Worm (Caenorhabditis elegans) whole organism, L4 larva: ENCODE results near the gene F09F7.6.
A peak's percentile ranks its signal among the peaks of the same experiment; 100 is the strongest.

ENCODE experiments used
- T20F7.1 ChIP-seq: fragments of 200-800 bp; sonication (Bioruptor generic); optimal IDR thresholded peaks from 2 replicates; lab custom pipeline; 2018; ENCODE audit warnings: mild to moderate bottlenecking, missing genetic modification characterization, missing compliant biosample characterization
- Y75B8A.6 ChIP-seq: fragments of 200-800 bp; sonication (Bioruptor generic); IDR thresholded peaks from 2 replicates; pipeline ENCODE4 v1.3.6; 2022; ENCODE audit warnings: missing genetic modification reagents, missing genetic modification characterization, missing compliant biosample characterization
- aha-1 ChIP-seq: fragments of 150-350 bp; peaks from one replicate; lab custom pipeline; 2014; ENCODE audit warnings: missing biosample characterization, missing genetic modification characterization
- aly-2 ChIP-seq: sonication (generic microtip); optimal IDR thresholded peaks from 2 replicates; lab custom pipeline; 2018; ENCODE audit warnings: missing biosample characterization, missing genetic modification characterization
- ama-1 ChIP-seq: fragments of 150-350 bp; optimal IDR thresholded peaks from 2 replicates; lab custom pipeline; 2014; ENCODE audit warnings: inconsistent platforms, mixed read lengths
- attf-4 ChIP-seq: sonication (generic microtip); optimal IDR thresholded peaks from 3 replicates; lab custom pipeline; 2017; ENCODE audit warnings: missing biosample characterization, missing genetic modification characterization
- ceh-20 ChIP-seq: fragments of 200-800 bp; sonication (Bioruptor generic); IDR thresholded peaks from 2 replicates; pipeline ENCODE4 v1.3.6; 2022; ENCODE audit warnings: missing genetic modification reagents, missing genetic modification characterization, missing compliant biosample characterization
- ceh-32 ChIP-seq: sonication (generic microtip); optimal IDR thresholded peaks from 2 replicates; lab custom pipeline; 2016; ENCODE audit warnings: mild to moderate bottlenecking, missing genetic modification characterization, missing compliant biosample characterization; ENCODE audit not compliant: poor library complexity
- daf-12 ChIP-seq: fragments of 150-350 bp; optimal IDR thresholded peaks from 2 replicates; lab custom pipeline; 2014; ENCODE audit warnings: missing biosample characterization, missing genetic modification reagents, missing genetic modification characterization
- daf-16 ChIP-seq, 3 experiments: sonication (generic microtip); optimal IDR thresholded peaks; 2 replicates each; lab custom pipeline; 2016 to 2017; ENCODE audit warnings: missing genetic modification characterization in 3 of 3, missing genetic modification reagents in 3 of 3, mild to moderate bottlenecking in 2 of 3, missing compliant biosample characterization in 2 of 3, missing biosample characterization in 1 of 3, moderate library complexity in 1 of 3
- dmd-6 ChIP-seq: fragments of 200-800 bp; sonication (Bioruptor generic); IDR thresholded peaks from 2 replicates; pipeline ENCODE4 v1.3.6; 2022; ENCODE audit warnings: missing genetic modification reagents, missing genetic modification characterization, missing compliant biosample characterization
- dmd-9 ChIP-seq: fragments of 200-800 bp; sonication (Bioruptor generic); IDR thresholded peaks from 2 replicates; pipeline ENCODE4 v1.3.6; 2022; ENCODE audit warnings: missing genetic modification reagents, missing genetic modification characterization, missing compliant biosample characterization
- dve-1 ChIP-seq: sonication (generic microtip); optimal IDR thresholded peaks from 2 replicates; lab custom pipeline; 2017; ENCODE audit warnings: antibody characterized with exemption, mild to moderate bottlenecking, missing genetic modification characterization, missing compliant biosample characterization; ENCODE audit not compliant: insufficient read depth
- egl-43 ChIP-seq: fragments of 200-800 bp; sonication (Bioruptor generic); IDR thresholded peaks from 2 replicates; pipeline ENCODE4 v1.3.6; 2022; ENCODE audit warnings: missing genetic modification reagents, missing genetic modification characterization, missing compliant biosample characterization
- hif-1 ChIP-seq, 2 experiments: sonication (generic microtip); optimal IDR thresholded peaks; 2 replicates each; lab custom pipeline; 2016 to 2017; ENCODE audit warnings: missing compliant biosample characterization in 2 of 2, missing genetic modification characterization in 2 of 2, missing genetic modification reagents in 2 of 2, missing genotype in 2 of 2, mild to moderate bottlenecking in 1 of 2
- hlh-11 ChIP-seq: fragments of 200-800 bp; sonication (Bioruptor generic); optimal IDR thresholded peaks from 2 replicates; lab custom pipeline; 2018; ENCODE audit warnings: mild to moderate bottlenecking, missing genetic modification characterization, missing compliant biosample characterization
- hlh-30 ChIP-seq: sonication (generic microtip); optimal IDR thresholded peaks from 2 replicates; lab custom pipeline; 2017; ENCODE audit warnings: antibody characterized with exemption, mild to moderate bottlenecking, missing genetic modification characterization, missing compliant biosample characterization; ENCODE audit not compliant: insufficient read depth
- lsy-2 ChIP-seq, 2 experiments: fragments of 150-350 bp in 1 of 2; sonication (generic microtip) in 1 of 2; optimal IDR thresholded peaks; 2 replicates each; lab custom pipeline; 2014 to 2017; ENCODE audit warnings: missing biosample characterization in 2 of 2, missing genetic modification characterization in 2 of 2
- madf-5 ChIP-seq, 2 experiments: fragments of 200-800 bp; sonication (Bioruptor generic); IDR thresholded peaks; 2 replicates each; pipeline ENCODE4 v1.3.6; 2022; ENCODE audit warnings: missing compliant biosample characterization in 2 of 2, missing genetic modification characterization in 2 of 2
- mdl-1 ChIP-seq, 2 experiments: fragments of 150-350 bp in 1 of 2; sonication (generic microtip) in 1 of 2; optimal IDR thresholded peaks; 2 replicates each; lab custom pipeline; 2014 to 2017; ENCODE audit warnings: missing biosample characterization in 2 of 2, missing genetic modification characterization in 2 of 2
- mep-1 ChIP-seq: fragments of 150-350 bp; sonication (generic microtip); optimal IDR thresholded peaks from 3 replicates; lab custom pipeline; 2014; ENCODE audit warnings: missing biosample characterization, missing genetic modification characterization
- mes-2 ChIP-seq: sonication (generic microtip); optimal IDR thresholded peaks from 2 replicates; lab custom pipeline; 2016; ENCODE audit warnings: missing genotype, mild to moderate bottlenecking, missing genetic modification characterization, missing compliant biosample characterization; ENCODE audit not compliant: poor library complexity, severe bottlenecking
- mxl-3 ChIP-seq: fragments of 200-800 bp; sonication (Bioruptor generic); optimal IDR thresholded peaks from 2 replicates; lab custom pipeline; 2018; ENCODE audit warnings: mild to moderate bottlenecking, missing genetic modification characterization, missing compliant biosample characterization
- nhr-10 ChIP-seq: fragments of 150-350 bp; optimal IDR thresholded peaks from 2 replicates; lab custom pipeline; 2014; ENCODE audit warnings: missing biosample characterization, missing genetic modification characterization
- nhr-102 ChIP-seq: sonication (generic microtip); optimal IDR thresholded peaks from 2 replicates; lab custom pipeline; 2016; ENCODE audit warnings: mild to moderate bottlenecking, missing genetic modification characterization, moderate library complexity, missing compliant biosample characterization
- nhr-11 ChIP-seq: fragments of 150-350 bp; optimal IDR thresholded peaks from 2 replicates; lab custom pipeline; 2014; ENCODE audit warnings: missing biosample characterization, missing genetic modification characterization
- nhr-111 ChIP-seq: fragments of 200-800 bp; sonication (Bioruptor generic); optimal IDR thresholded peaks from 2 replicates; lab custom pipeline; 2018; ENCODE audit warnings: mild to moderate bottlenecking, missing genetic modification characterization, missing compliant biosample characterization
- nhr-28 ChIP-seq: fragments of 150-350 bp; optimal IDR thresholded peaks from 2 replicates; lab custom pipeline; 2014; ENCODE audit warnings: missing biosample characterization, missing genetic modification characterization
- nhr-48 ChIP-seq: sonication (generic microtip); optimal IDR thresholded peaks from 2 replicates; lab custom pipeline; 2016; ENCODE audit warnings: mild to moderate bottlenecking, missing genetic modification characterization, missing compliant biosample characterization
- nhr-6 ChIP-seq: fragments of 150-350 bp; optimal IDR thresholded peaks from 2 replicates; lab custom pipeline; 2014; ENCODE audit warnings: missing biosample characterization, missing genetic modification characterization
- nhr-77 ChIP-seq: fragments of 150-350 bp; optimal IDR thresholded peaks from 2 replicates; lab custom pipeline; 2014; ENCODE audit warnings: missing biosample characterization, missing genetic modification characterization
- pha-4 ChIP-seq, 2 experiments: fragments of 150-350 bp in 1 of 2; fragments of 200-800 bp in 1 of 2; sonication (Bioruptor generic) in 1 of 2; IDR thresholded peaks in 1 of 2; optimal IDR thresholded peaks in 1 of 2; 2 replicates each; pipeline versions ENCODE4 v1.3.6 to Lab custom; 2014 to 2022; ENCODE audit warnings: missing genetic modification characterization in 2 of 2, missing genetic modification reagents in 2 of 2, missing biosample characterization in 1 of 2, missing compliant biosample characterization in 1 of 2
- saeg-2 ChIP-seq: fragments of 200-800 bp; sonication (Bioruptor generic); IDR thresholded peaks from 2 replicates; pipeline ENCODE4 v1.3.6; 2022; ENCODE audit warnings: missing genetic modification reagents, missing genetic modification characterization, missing compliant biosample characterization
- tra-1 ChIP-seq: fragments of 200-800 bp; sonication (Bioruptor generic); IDR thresholded peaks from 2 replicates; pipeline ENCODE4 v1.3.6; 2022; ENCODE audit warnings: missing genetic modification reagents, missing genetic modification characterization, missing compliant biosample characterization
- unc-62 ChIP-seq, 3 experiments: fragments of 150-350 bp in 1 of 3; sonication (generic microtip); optimal IDR thresholded peaks in 2 of 3; peaks in 1 of 3; 1 replicate in 1 of 3; 2 replicates in 2 of 3; lab custom pipeline; 2014 to 2017; ENCODE audit warnings: missing biosample characterization in 3 of 3, missing genetic modification characterization in 3 of 3, missing genetic modification reagents in 3 of 3, missing genotype in 1 of 3
- ztf-7 ChIP-seq: fragments of 150-350 bp; optimal IDR thresholded peaks from 2 replicates; lab custom pipeline; 2014; ENCODE audit warnings: missing biosample characterization, missing genetic modification characterization

F09F7.6 gene

DNA sequence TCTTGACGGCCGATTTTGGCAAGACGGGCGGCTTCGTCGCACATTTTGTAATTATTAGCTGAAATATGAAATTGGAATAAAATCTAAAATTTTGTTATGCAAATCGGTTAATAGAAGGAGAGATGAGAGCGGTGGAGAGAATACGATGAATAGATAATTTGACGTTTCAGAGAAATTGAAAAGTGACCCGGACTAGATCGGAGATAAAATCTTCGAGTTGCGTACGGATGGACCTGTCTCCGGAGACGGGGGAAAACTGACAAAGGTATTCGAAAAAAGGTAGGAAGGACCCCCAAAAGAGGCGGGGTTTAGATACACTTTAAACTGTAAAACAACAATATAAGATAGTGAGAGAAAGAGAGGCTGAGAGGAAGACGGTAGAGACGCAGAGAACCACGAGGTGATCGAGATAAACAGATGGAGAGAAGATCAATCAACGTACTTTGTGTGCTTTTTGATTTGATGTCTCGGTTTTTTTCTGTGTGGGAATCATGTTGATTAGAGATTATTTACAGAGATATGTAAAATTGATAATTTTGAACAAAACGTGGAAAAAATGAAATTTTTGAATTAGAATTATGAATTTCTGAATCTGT is at the start of gene F09F7.6:
Gene F09F7.6, minus strand, starts transcription at position 64 of the 596 bp plus-strand sequence.
- TF ChIP-seq hif-1 (tag; optimal IDR thresholded peaks at IDR 0.05; lab: Kevin White, UChicago) (peak in 1 of 2 experiments; percentile 49), ceh-32 (tag; lab: Kevin White, UChicago) (no peak), nhr-10 (tag; lab: Kevin White, UChicago) (peak; percentile 2), nhr-77 (peak; percentile 84), dmd-6 (GFP tag; lab: Robert Waterston, UW) (peak; percentile 81), hlh-30 (tag; lab: Kevin White, UChicago) (peak; percentile 92), tra-1 (peak; percentile 74), T20F7.1 (GFP tag; lab: Kevin White, UChicago) (peak; percentile 9), mep-1 (tag; lab: Kevin White, UChicago) (peak; percentile 71), mes-2 (peak; percentile 21), mdl-1 (tag; optimal IDR thresholded peaks at IDR 0.05; lab: Kevin White, UChicago) (peak; percentile 82 to 94), ama-1 (lab: Kevin White, UChicago) (peak; percentile 92), Y75B8A.6 (GFP tag; lab: Robert Waterston, UW) (no peak), pha-4 (GFP tag; IDR thresholded peaks at IDR 0.05; lab: Robert Waterston, UW) (no peak), pha-4 (tag; optimal IDR thresholded peaks at IDR 0.05; lab: Kevin White, UChicago) (no peak), dve-1 (peak; percentile 96), nhr-102 (peak; percentile 24), nhr-6 (tag; lab: Kevin White, UChicago) (peak; percentile 38), nhr-11 (tag; lab: Kevin White, UChicago) (peak; percentile 67), unc-62 (GFP tag; optimal IDR thresholded peaks at IDR 0.05 in 1 of 2; lab: Kevin White, UChicago) (peak in 1 of 2 experiments; percentile 96), unc-62 (tag; optimal IDR thresholded peaks at IDR 0.05; lab: Kevin White, UChicago) (no peak), nhr-48 (peak; percentile 33), daf-16 (GFP tag; optimal IDR thresholded peaks at IDR 0.05; lab: Kevin White, UChicago) (peak; percentile 77 to 80), daf-16 (tag; optimal IDR thresholded peaks at IDR 0.05; lab: Kevin White, UChicago) (peak; percentile 93), attf-4 (no peak), hlh-11 (tag; lab: Kevin White, UChicago) (peak; percentile 94), nhr-28 (tag; lab: Kevin White, UChicago) (peak; percentile 82), egl-43 (GFP tag; lab: Robert Waterston, UW) (no peak), ceh-20 (GFP tag; lab: Robert Waterston, UW) (peak; percentile 59; the same call in 1 of the 2 replicates), dmd-9 (GFP tag; lab: Robert Waterston, UW) (no peak), aha-1 (tag; lab: Kevin White, UChicago) (peak; percentile 89), madf-5 (GFP tag; IDR thresholded peaks at IDR 0.05; lab: Robert Waterston, UW) (no peak), lsy-2 (tag; optimal IDR thresholded peaks at IDR 0.05; lab: Kevin White, UChicago) (peak in 1 of 2 experiments; percentile 69), ztf-7 (peak; percentile 13), mxl-3 (GFP tag; lab: Kevin White, UChicago) (peak; percentile 68)

DNA sequence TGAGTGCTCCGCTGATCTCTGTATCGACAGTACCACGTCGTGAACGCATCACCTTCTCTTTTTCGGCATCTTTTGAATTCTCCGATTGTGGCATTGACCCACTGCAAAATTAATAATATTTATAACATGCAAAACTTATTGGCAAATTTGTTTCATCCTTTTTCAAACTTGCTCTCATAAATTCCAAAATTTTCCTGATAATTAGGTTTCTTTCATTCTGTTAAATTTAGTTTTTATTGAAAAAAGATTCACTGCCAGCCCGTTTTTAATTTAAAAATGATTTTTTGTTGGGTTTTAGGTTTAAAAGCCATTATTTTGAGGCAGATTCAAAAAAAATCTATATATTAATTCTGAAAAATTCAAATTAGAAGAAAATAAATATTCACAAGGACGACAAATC is 48.0 kb upstream of the F09F7.6 start, which contains the start of gene wdr-37:
Gene wdr-37, minus strand, starts transcription at position 101 of the 400 bp plus-strand sequence.
- TF ChIP-seq mep-1 (tag; lab: Kevin White, UChicago) (peak; percentile 12), ceh-32 (tag; lab: Kevin White, UChicago) (no peak)

DNA sequence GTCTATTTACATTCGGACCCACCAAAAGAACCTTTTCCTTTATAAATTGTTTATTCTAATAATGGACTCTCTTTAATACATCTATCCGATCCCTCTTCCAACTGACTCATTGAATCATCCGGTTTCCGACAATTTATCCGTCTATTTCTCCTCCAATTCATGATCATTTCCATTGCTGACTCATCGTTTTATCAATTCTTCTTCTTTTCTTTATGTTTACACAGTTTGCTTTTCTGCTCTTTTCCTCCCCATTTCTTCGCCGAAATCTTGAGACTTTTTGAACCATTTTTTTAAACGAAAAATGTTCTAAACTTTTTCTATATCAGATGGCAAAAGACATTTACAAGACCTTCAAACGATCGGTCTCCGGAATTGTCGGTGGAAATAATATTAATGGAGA is 43.5 kb upstream of the F09F7.6 start, which contains the start of gene ced-6:
Gene ced-6, plus strand, starts transcription at position 327 of the 400 bp plus-strand sequence.
- TF ChIP-seq aha-1 (tag; lab: Kevin White, UChicago) (peak; percentile 81), aly-2 (tag; lab: Kevin White, UChicago) (no peak), daf-16 (GFP tag; optimal IDR thresholded peaks at IDR 0.05; lab: Kevin White, UChicago) (no peak), daf-16 (tag; optimal IDR thresholded peaks at IDR 0.05; lab: Kevin White, UChicago) (no peak), daf-12 (tag; lab: Kevin White, UChicago) (no peak), pha-4 (GFP tag; IDR thresholded peaks at IDR 0.05; lab: Robert Waterston, UW) (no peak), pha-4 (tag; optimal IDR thresholded peaks at IDR 0.05; lab: Kevin White, UChicago) (no peak), nhr-111 (no peak), saeg-2 (GFP tag; lab: Robert Waterston, UW) (no peak), madf-5 (GFP tag; IDR thresholded peaks at IDR 0.05; lab: Robert Waterston, UW) (no peak), dve-1 (peak; percentile 9), tra-1 (no peak)
- TF ChIP-seq, all 104 proteins: peak for 2
